Worm (Caenorhabditis elegans) whole organism, early embryonic: ENCODE measurements around the gene T07E3.4.

Experiments used
- B0310.2 ChIP-seq: sonication (generic microtip); optimal IDR thresholded peaks from 2 replicates; lab custom pipeline; 2016; ENCODE audit warnings: mild to moderate bottlenecking, missing genetic modification characterization, missing compliant biosample characterization
- F13C5.2 ChIP-seq: sonication (generic microtip); optimal IDR thresholded peaks from 2 replicates; lab custom pipeline; 2017; ENCODE audit warnings: mild to moderate bottlenecking, missing genetic modification characterization, inconsistent platforms, missing compliant biosample characterization
- aly-1 ChIP-seq: sonication (generic microtip); optimal IDR thresholded peaks from 2 replicates; lab custom pipeline; 2016; ENCODE audit warnings: missing genetic modification characterization, missing compliant biosample characterization
- ama-1 ChIP-seq: fragments of 150-350 bp; optimal IDR thresholded peaks from 2 replicates; lab custom pipeline; 2014
- ceh-13 ChIP-seq: fragments of 200-800 bp; sonication (Bioruptor generic); optimal IDR thresholded peaks from 2 replicates; lab custom pipeline; 2018; ENCODE audit warnings: mild to moderate bottlenecking, missing genetic modification characterization, missing compliant biosample characterization
- ceh-36 ChIP-seq: sonication (generic microtip); optimal IDR thresholded peaks from 2 replicates; lab custom pipeline; 2016; ENCODE audit warnings: missing genetic modification characterization, inconsistent platforms, missing compliant biosample characterization
- ets-7 ChIP-seq: sonication (generic microtip); optimal IDR thresholded peaks from 2 replicates; lab custom pipeline; 2016; ENCODE audit warnings: missing genotype, missing genetic modification characterization, missing compliant biosample characterization
- flt-1 ChIP-seq: fragments of 200-800 bp; sonication (Bioruptor generic); IDR thresholded peaks from 2 replicates; pipeline ENCODE4 v1.3.6; 2022; ENCODE audit warnings: missing genetic modification characterization, missing compliant biosample characterization
- hmbx-1 ChIP-seq: sonication (generic microtip); optimal IDR thresholded peaks from 2 replicates; lab custom pipeline; 2016; ENCODE audit warnings: mild to moderate bottlenecking, missing genetic modification characterization, missing compliant biosample characterization
- hmg-4 ChIP-seq: fragments of 200-800 bp; sonication (Bioruptor generic); optimal IDR thresholded peaks from 2 replicates; lab custom pipeline; 2018; ENCODE audit warnings: mild to moderate bottlenecking, missing genetic modification characterization, missing compliant biosample characterization
- hnd-1 ChIP-seq: sonication (generic microtip); optimal IDR thresholded peaks from 2 replicates; lab custom pipeline; 2016; ENCODE audit warnings: missing genetic modification characterization, missing compliant biosample characterization
- pes-1 ChIP-seq: fragments of 200-800 bp; sonication (Bioruptor generic); IDR thresholded peaks from 2 replicates; pipeline ENCODE4 v1.3.6; 2022; ENCODE audit warnings: missing genetic modification reagents, missing genetic modification characterization, missing compliant biosample characterization
- scrt-1 ChIP-seq: fragments of 200-800 bp; sonication (Bioruptor generic); IDR thresholded peaks from 2 replicates; pipeline ENCODE4 v1.3.6; 2022; ENCODE audit warnings: missing genetic modification characterization, missing compliant biosample characterization
- sea-1 ChIP-seq: fragments of 200-800 bp; sonication (Bioruptor generic); conservative IDR thresholded peaks from 2 replicates; pipeline ENCODE4 v1.3.6; 2022; ENCODE audit warnings: missing genetic modification characterization, missing compliant biosample characterization
- tbx-11 ChIP-seq: fragments of 200-800 bp; sonication (Bioruptor generic); IDR thresholded peaks from 2 replicates; pipeline ENCODE4 v1.3.6; 2022; ENCODE audit warnings: missing genetic modification characterization, missing compliant biosample characterization
- tbx-37 ChIP-seq: fragments of 200-800 bp; sonication (Bioruptor generic); conservative IDR thresholded peaks from 2 replicates; pipeline ENCODE4 v1.3.6; 2022; ENCODE audit warnings: missing genetic modification reagents, missing genetic modification characterization, missing compliant biosample characterization
- tra-4 ChIP-seq: sonication (generic microtip); optimal IDR thresholded peaks from 2 replicates; lab custom pipeline; 2017; ENCODE audit warnings: missing genetic modification characterization, missing compliant biosample characterization

T07E3.4 gene

ce11 chrIII:6912381-6912780 lies 14.6 kb downstream of the T07E3.4 start, which contains the start of gene pdf-1:
Gene pdf-1, minus strand, starts transcription at chrIII:6912481.
- TF ChIP-seq tbx-11 (GFP tag; lab: Robert Waterston, UW) (no peak), tbx-37 (GFP tag; lab: Robert Waterston, UW) (no peak), ceh-13 (no peak), F13C5.2 (tag; lab: Kevin White, UChicago) (no peak)

- TF ChIP-seq tbx-11 (GFP tag; lab: Robert Waterston, UW) (no peak), ama-1 (lab: Kevin White, UChicago) (no peak), flt-1 (GFP tag; lab: Robert Waterston, UW) (no peak), aly-1 (no peak), B0310.2 (tag; lab: Kevin White, UChicago) (no peak), hnd-1 (no peak), F13C5.2 (tag; lab: Kevin White, UChicago) (no peak)
Measured at ce11 chrIII:6914840-6915239, 17.0 kb downstream of the T07E3.4 start.

DNA sequence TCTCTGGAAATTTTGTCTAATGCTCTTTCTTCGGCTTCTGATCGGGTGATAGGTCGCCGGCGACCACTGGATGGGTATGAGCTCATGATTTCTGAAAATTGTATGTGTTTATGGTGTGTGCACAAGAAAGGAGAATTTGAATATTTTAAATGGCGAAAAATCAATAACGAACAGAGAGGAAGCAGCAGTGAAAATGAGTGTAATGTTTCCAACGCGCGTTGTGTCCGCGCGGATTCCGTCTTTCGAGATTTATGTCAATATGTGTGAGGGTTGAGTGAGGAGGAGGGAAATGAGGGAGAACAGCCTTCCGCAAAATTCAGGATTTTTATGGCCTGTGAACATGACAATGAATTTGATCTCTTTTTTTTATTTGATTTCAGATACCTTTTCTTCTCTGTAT lies 30.9 kb downstream of the T07E3.4 start, which contains the start of gene flap-1:
TSS of gene flap-1 (minus strand) at position 101 of the 400 bp plus-strand sequence.
- TF ChIP-seq F13C5.2 (tag; lab: Kevin White, UChicago): no peak
- no peak for TF ChIP-seq hmg-4 (GFP tag; lab: Kevin White, UChicago)
- TF ChIP-seq tbx-37 (GFP tag; lab: Robert Waterston, UW): no peak
- TF ChIP-seq sea-1 (GFP tag; lab: Robert Waterston, UW): no peak
- no peak for TF ChIP-seq hnd-1
- TF ChIP-seq ceh-36 (tag; lab: Kevin White, UChicago): no peak

DNA sequence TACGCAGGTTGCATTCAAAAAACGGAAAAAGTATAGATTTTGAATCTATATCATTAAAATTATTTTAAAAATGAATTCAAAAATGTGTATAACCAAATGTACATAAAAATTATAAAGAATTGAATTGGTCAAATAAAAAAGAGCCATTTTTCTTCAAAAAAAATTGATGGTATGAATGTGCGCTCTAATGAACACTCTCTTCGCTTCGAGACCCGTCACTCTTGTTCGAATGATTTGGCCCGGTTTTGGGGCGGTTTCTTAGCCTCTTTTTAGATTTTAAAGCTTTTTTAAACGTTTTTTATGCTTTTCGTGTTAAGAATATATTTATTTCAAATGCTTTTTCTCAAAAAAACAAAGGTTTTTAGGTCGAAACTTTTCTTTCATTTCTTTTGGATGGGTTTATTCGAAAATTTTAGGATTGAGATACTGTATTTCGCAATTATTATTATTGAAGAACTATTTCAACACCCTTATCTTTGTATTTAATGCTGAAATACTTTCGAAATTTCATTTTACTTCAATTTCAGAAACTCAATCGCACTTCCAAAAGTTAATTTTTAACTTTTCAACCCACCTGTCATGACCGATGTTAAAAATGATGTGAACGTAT lies 31.8 kb downstream of the T07E3.4 start, which contains the start of gene inf-1:
TSS of gene inf-1 (plus strand) at position 577 of the 610 bp plus-strand sequence.
- TF ChIP-seq scrt-1 (GFP tag; lab: Robert Waterston, UW) (no peak), hmg-4 (GFP tag; lab: Kevin White, UChicago) (no peak), flt-1 (GFP tag; lab: Robert Waterston, UW) (no peak), tbx-37 (GFP tag; lab: Robert Waterston, UW) (no peak), F13C5.2 (tag; lab: Kevin White, UChicago) (no peak), hmbx-1 (tag; lab: Kevin White, UChicago) (no peak), tra-4 (tag; lab: Kevin White, UChicago) (no peak), tbx-11 (GFP tag; lab: Robert Waterston, UW) (no peak), sea-1 (GFP tag; lab: Robert Waterston, UW) (no peak), hnd-1 (no peak), ets-7 (no peak), pes-1 (GFP tag; lab: Robert Waterston, UW) (no peak), ceh-36 (tag; lab: Kevin White, UChicago) (no peak), B0310.2 (tag; lab: Kevin White, UChicago) (no peak)

DNA sequence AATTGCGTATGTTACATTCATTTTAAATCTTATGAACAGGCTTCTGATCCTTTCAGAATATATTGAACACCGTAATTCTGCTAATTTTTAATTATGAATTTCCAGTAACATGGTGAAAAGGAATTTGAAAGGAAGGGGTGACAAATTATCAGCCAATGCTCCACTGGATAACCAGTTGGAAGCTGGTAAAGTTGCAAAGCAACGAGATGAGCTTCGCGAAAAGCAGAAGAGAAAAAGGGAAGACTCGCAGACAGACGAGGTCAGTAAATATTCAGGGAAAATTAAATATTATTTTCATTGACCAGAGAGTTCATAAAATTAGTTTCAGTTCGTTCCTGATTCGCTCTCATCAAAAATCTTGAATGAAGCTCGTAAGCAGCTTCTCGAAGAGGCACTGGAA lies 34.1 kb downstream of the T07E3.4 start, which contains the start of gene byn-1:
TSS of gene byn-1 (plus strand) at position 106 of the 400 bp plus-strand sequence.
- TF ChIP-seq ceh-36 (tag; lab: Kevin White, UChicago): no peak
- TF ChIP-seq ama-1 (lab: Kevin White, UChicago): peak; percentile 26

DNA sequence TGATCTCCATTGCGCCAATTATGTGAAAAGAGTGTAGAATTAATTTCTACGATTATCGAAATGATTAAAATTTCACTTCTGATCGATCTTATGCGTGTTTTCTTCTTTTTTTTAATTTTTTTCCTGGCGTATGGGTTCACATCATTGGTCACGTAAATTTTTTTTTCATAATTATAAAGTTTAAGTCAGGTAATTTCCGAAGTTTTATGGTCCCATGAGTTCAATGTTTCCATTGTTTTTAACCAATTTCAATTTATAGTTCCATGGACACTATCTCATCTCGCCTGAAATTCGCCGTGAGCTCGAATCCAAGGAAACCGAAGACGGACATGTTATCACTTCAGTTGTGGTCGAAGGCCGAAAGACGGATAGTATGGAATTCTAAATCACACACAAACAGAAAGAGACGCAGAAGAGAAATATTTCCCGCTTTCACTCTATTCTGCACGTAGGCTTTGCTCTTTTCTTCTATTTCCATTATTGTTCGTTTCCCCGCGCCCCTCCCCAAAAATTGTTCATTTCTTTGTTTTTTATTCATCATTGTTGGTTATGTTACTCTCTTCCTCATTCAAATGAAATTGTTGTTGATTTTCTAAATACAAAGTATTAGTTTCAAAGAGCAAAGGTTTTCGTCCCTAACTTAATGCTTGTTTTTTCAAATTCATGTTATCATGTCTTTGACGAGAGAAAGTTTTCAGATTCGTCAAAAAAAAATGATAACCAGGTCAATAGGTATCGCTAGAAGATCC lies 37.6 kb downstream of the T07E3.4 start, which contains the start of the genes F57B9.8 and coq-2:
TSS of gene F57B9.8 (minus strand) at position 51 of the 749 bp plus-strand sequence.
TSS of gene coq-2 (plus strand) at position 699 of the 749 bp plus-strand sequence.
- TF ChIP-seq tra-4 (tag; lab: Kevin White, UChicago) (no peak), ama-1 (lab: Kevin White, UChicago) (no peak), hnd-1 (no peak), hmg-4 (GFP tag; lab: Kevin White, UChicago) (no peak), ets-7 (no peak), scrt-1 (GFP tag; lab: Robert Waterston, UW) (no peak)

DNA sequence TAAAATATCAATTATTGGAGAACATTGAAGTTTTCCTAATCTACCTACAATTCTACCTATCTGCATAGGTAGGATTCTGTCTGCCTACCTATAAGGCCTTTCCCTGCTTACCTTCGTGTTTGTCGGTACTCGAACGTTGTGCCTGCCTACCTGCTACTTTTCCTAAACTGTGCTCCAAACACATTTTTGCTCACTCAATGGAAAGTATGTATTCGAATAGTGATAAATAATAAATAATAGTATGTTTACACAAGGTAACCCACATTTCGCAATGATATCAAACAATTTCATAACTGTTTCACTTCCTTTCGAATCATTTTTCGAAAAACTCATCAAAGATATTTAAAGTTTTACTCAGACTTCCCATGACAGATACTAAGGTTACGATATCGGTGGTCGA lies 41.7 kb downstream of the T07E3.4 start, which contains the start of gene F57B9.3:
TSS of gene F57B9.3 (plus strand) at position 301 of the 400 bp plus-strand sequence.
- no peak for TF ChIP-seq F13C5.2 (tag; lab: Kevin White, UChicago)
- TF ChIP-seq hnd-1: no peak
- TF ChIP-seq ets-7: no peak

DNA sequence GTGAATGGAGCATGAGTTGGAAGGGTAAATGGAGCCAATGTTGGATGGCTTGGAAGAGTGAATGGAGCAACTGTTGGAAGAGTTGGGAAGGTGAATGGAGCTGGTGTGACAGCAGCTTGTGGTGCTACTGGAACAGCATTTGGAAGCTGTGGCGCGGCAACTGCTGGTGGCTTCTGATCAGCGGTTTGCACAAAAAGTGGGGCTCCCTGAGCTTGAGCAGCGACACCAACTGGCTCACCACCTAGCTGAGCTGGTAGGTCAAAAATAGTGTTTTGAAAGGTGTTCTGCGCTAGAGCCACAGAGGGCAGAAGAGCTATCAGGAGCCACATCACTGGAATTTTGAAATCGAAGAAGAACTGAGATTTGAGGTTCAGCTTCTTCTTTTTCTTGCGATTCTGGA lies 47.5 kb downstream of the T07E3.4 start:
- TF ChIP-seq tra-4 (tag; lab: Kevin White, UChicago) (no peak), pes-1 (GFP tag; lab: Robert Waterston, UW) (no peak), aly-1 (no peak), tbx-37 (GFP tag; lab: Robert Waterston, UW) (no peak), hmg-4 (GFP tag; lab: Kevin White, UChicago) (no peak), ama-1 (lab: Kevin White, UChicago) (no peak), F13C5.2 (tag; lab: Kevin White, UChicago) (no peak), ceh-13 (no peak), hnd-1 (no peak), B0310.2 (tag; lab: Kevin White, UChicago) (no peak), scrt-1 (GFP tag; lab: Robert Waterston, UW) (no peak), ets-7 (no peak), hmbx-1 (tag; lab: Kevin White, UChicago) (no peak), sea-1 (GFP tag; lab: Robert Waterston, UW) (no peak), flt-1 (GFP tag; lab: Robert Waterston, UW) (no peak), tbx-11 (GFP tag; lab: Robert Waterston, UW) (no peak)
